Fruit fly (Drosophila melanogaster): Measurements from ENCODE around the gene CG13398.

dm6 chr2L:8464107-8464582, 49.1 kb upstream of the CG13398 start, which contains the start of gene prg:
- no peak for TF ChIP-seq CG8478 (optimal IDR thresholded peaks at IDR 0.05)
- no peak for TF ChIP-seq CTCF (optimal IDR thresholded peaks at IDR 0.05)
